Worm (Caenorhabditis elegans): Measurements from ENCODE around the gene C35D6.4.

C35D6.4 gene

DNA sequence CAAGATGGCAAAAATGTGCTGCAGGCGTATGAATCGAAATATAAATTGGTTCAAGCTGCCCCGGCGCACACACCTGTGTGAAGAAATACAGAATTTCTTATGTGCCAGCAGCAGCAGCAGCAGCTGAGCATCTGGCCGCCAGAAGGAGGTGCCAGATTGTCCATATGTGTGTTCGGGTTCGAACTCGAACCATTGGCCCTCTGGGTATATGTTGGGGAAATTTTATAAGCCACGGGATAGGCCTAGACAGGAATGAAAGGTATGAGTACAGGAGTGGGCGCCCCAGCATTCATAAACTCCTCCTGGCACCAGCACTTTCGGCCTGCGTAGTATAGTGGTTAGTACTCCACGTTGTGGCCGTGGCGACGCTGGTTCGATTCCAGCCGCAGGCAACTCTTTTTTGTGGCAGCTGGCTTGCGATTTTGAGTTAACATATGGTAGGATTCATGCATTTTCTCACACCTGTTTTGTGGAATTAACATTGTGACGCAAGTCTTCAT is 37.4 kb downstream of the C35D6.4 start (continued):
- peak; percentile 72 for TF ChIP-seq hmg-1.1 (GFP tag; IDR thresholded peaks at IDR 0.05)
- TF ChIP-seq Y105C5A.15 (GFP tag; IDR thresholded peaks at IDR 0.05) = 0 out of 2 replicates have a peak, but pooled peaks have one; percentile 43
- TF ChIP-seq tra-1 (GFP tag; IDR thresholded peaks at IDR 0.05) = no peak
- TF ChIP-seq skn-1 (tag; optimal IDR thresholded peaks at IDR 0.05) = no peak
- TF ChIP-seq ztf-11 (tag; optimal IDR thresholded peaks at IDR 0.05) = no peak
- no peak for TF ChIP-seq nhr-48 (tag; optimal IDR thresholded peaks at IDR 0.05)
- TF ChIP-seq egl-43 (GFP tag; IDR thresholded peaks at IDR 0.05) = peak; percentile 89
- peak; percentile 76; the same call in 1 of the 2 replicates for TF ChIP-seq zip-11 (GFP tag; IDR thresholded peaks at IDR 0.05)
- TF ChIP-seq lin-1 (GFP tag; IDR thresholded peaks at IDR 0.05) = no peak
- peak; percentile 78; the same call in 1 of the 2 replicates for TF ChIP-seq dmd-8 (GFP tag; IDR thresholded peaks at IDR 0.05)
- no peak for TF ChIP-seq dpl-1 (GFP tag; optimal IDR thresholded peaks at IDR 0.05)
- no peak for TF ChIP-seq zag-1 (tag; optimal IDR thresholded peaks at IDR 0.05)
- TF ChIP-seq nhr-111 (GFP tag; optimal IDR thresholded peaks at IDR 0.05) = peak; percentile 53
- no peak for TF ChIP-seq daf-12 (tag; optimal IDR thresholded peaks at IDR 0.05)
- TF ChIP-seq daf-16 (GFP tag; optimal IDR thresholded peaks at IDR 0.05) = peak in 1 of 2 experiments; percentile 66
- peak; percentile 13 for TF ChIP-seq daf-16 (tag; optimal IDR thresholded peaks at IDR 0.05)
- TF ChIP-seq nhr-77 (tag; optimal IDR thresholded peaks at IDR 0.05) = no peak
- no peak for TF ChIP-seq jun-1 (tag; optimal IDR thresholded peaks at IDR 0.05)
- TF ChIP-seq nhr-25 (tag; optimal IDR thresholded peaks at IDR 0.05; ENCODE audit: borderline replicate concordance, insufficient read depth) = peak; percentile 33
- no peak for TF ChIP-seq mxl-2 (GFP tag; conservative IDR thresholded peaks at IDR 0.05)
- no peak for TF ChIP-seq Y75B8A.6 (GFP tag; IDR thresholded peaks at IDR 0.05)
- TF ChIP-seq snpc-1.2 (GFP tag; IDR thresholded peaks at IDR 0.05) = peak; percentile 96
- 0 out of 2 replicates have a peak, but pooled peaks have one; percentile 42 for TF ChIP-seq php-3 (GFP tag; IDR thresholded peaks at IDR 0.05)
- TF ChIP-seq zip-2 (tag; optimal IDR thresholded peaks at IDR 0.05) = no peak
- TF ChIP-seq hlh-11 (tag; optimal IDR thresholded peaks at IDR 0.05) = peak; percentile 39
- TF ChIP-seq lim-7 (GFP tag; IDR thresholded peaks at IDR 0.05) = peak; percentile 73; the same call in 1 of the 2 replicates
- peak; percentile 82 for TF ChIP-seq lin-38 (GFP tag; IDR thresholded peaks at IDR 0.05)
- no peak for TF ChIP-seq sdz-12 (GFP tag; optimal IDR thresholded peaks at IDR 0.05)
- TF ChIP-seq aha-1 (tag) = no peak
- TF ChIP-seq lin-39 (tag; optimal IDR thresholded peaks at IDR 0.05) = no peak
- peak; percentile 71 for TF ChIP-seq pha-4 (GFP tag; IDR thresholded peaks at IDR 0.05)
- no peak for TF ChIP-seq pha-4 (tag; optimal IDR thresholded peaks at IDR 0.05)
- no peak for TF ChIP-seq tag-97 (GFP tag; IDR thresholded peaks at IDR 0.05)
- 0 out of 2 replicates have a peak, but pooled peaks have one; percentile 12 for TF ChIP-seq mdt-29 (GFP tag; IDR thresholded peaks at IDR 0.05)
- TF ChIP-seq nhr-41 (GFP tag; IDR thresholded peaks at IDR 0.05) = no peak
- no peak for TF ChIP-seq ama-1 (optimal IDR thresholded peaks at IDR 0.05)
- no peak for TF ChIP-seq lin-13 (GFP tag; optimal IDR thresholded peaks at IDR 0.05)
- no peak for TF ChIP-seq fkh-10 (GFP tag; optimal IDR thresholded peaks at IDR 0.05)
- no peak for TF ChIP-seq snpc-4 (tag; optimal IDR thresholded peaks at IDR 0.05)
- no peak for TF ChIP-seq lir-3 (tag; optimal IDR thresholded peaks at IDR 0.05)
- no peak for TF ChIP-seq nhr-28 (tag; optimal IDR thresholded peaks at IDR 0.05)
- no peak for TF ChIP-seq zfp-2 (tag; optimal IDR thresholded peaks at IDR 0.05)
- TF ChIP-seq aly-2 (tag; optimal IDR thresholded peaks at IDR 0.05) = no peak
- no peak for TF ChIP-seq ZK546.5 (tag; optimal IDR thresholded peaks at IDR 0.05)
- no peak for TF ChIP-seq ceh-20 (GFP tag; IDR thresholded peaks at IDR 0.05)
- TF ChIP-seq lin-29 (GFP tag; IDR thresholded peaks at IDR 0.05) = no peak
- no peak for TF ChIP-seq unc-130 (GFP tag; optimal IDR thresholded peaks at IDR 0.05)
- peak; percentile 4 for TF ChIP-seq rbr-2 (tag; optimal IDR thresholded peaks at IDR 0.05)
- TF ChIP-seq hlh-30 (tag; optimal IDR thresholded peaks at IDR 0.05; ENCODE audit: insufficient read depth) = no peak
- TF ChIP-seq daf-19 (GFP tag; conservative IDR thresholded peaks at IDR 0.05) = peak; percentile 63; the same call in 1 of the 2 replicates
- TF ChIP-seq nhr-10 (tag; optimal IDR thresholded peaks at IDR 0.05) = no peak
- no peak for TF ChIP-seq lsy-2 (tag; optimal IDR thresholded peaks at IDR 0.05)
